Worm (Caenorhabditis elegans) whole organism, L4/young adult: ENCODE measurements around the gene R03H10.1.

Source experiments
- W03F9.2 ChIP-seq: fragments of 150-350 bp; optimal IDR thresholded peaks from 2 replicates; lab custom pipeline; 2014; ENCODE audit warnings: missing biosample characterization, missing genetic modification characterization
- him-1 ChIP-seq: sonication (generic microtip); optimal IDR thresholded peaks from 2 replicates; lab custom pipeline; 2016; ENCODE audit warnings: missing genotype, missing genetic modification reagents, missing genetic modification characterization, missing compliant biosample characterization

DNA sequence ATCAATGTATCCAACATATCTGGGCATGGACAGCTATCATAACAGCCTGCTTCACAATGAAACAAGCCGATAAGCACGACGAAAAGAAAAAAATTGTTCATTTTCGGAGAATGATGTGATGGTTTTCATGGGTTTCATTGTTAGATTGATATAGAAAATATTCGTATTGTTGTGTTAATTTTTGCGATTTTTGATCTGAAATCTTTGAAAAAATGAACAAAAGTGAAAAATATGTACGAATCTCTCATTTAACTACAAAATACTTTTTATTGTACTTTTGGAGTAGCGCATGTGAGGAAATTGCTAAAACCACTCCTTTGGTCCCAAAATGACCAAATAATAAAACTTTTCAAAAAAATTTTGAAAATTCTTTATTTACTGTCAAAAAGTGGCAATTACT is 9.5 kb upstream of the R03H10.1 start, which contains the start of gene R03H10.5:
- TF ChIP-seq him-1 (tag; lab: Kevin White, UChicago) (no peak), W03F9.2 (tag; lab: Kevin White, UChicago) (no peak)
